Worm (Caenorhabditis elegans) whole organism, late embryonic: ENCODE data around the gene T05B9.2.

ENCODE experiments used
- ceh-19 ChIP-seq: fragments of 200-800 bp; sonication (Bioruptor generic); optimal IDR thresholded peaks from 2 replicates; lab custom pipeline; 2018; ENCODE audit warnings: mild to moderate bottlenecking, missing genetic modification characterization, missing compliant biosample characterization
- elt-2 ChIP-seq: sonication (generic microtip); optimal IDR thresholded peaks from 2 replicates; lab custom pipeline; 2016; ENCODE audit warnings: missing genetic modification reagents, missing genetic modification characterization, missing compliant biosample characterization
- ets-4 ChIP-seq: sonication (generic microtip); optimal IDR thresholded peaks from 2 replicates; lab custom pipeline; 2016; ENCODE audit warnings: missing genetic modification characterization, missing compliant biosample characterization
- fkh-10 ChIP-seq: fragments of 150-350 bp; optimal IDR thresholded peaks from 2 replicates; lab custom pipeline; 2014; ENCODE audit warnings: missing biosample characterization, missing genetic modification reagents, missing genetic modification characterization
- npax-4 ChIP-seq: sonication (generic microtip); optimal IDR thresholded peaks from 2 replicates; lab custom pipeline; 2016; ENCODE audit warnings: missing genetic modification characterization, missing compliant biosample characterization
- pqm-1 ChIP-seq: sonication (generic microtip); optimal IDR thresholded peaks from 2 replicates; lab custom pipeline; 2016; ENCODE audit warnings: missing genetic modification characterization, missing compliant biosample characterization

ce11 chrII:11302591-11302990 lies 47.0 kb downstream of the T05B9.2 start, which contains the start of gene samp-1:
- TF ChIP-seq fkh-10 (GFP tag; lab: Kevin White, UChicago) (no peak), elt-2 (no peak), ceh-19 (no peak), pqm-1 (no peak), npax-4 (no peak), ets-4 (tag; lab: Kevin White, UChicago) (no peak)
